Fruit fly (Drosophila melanogaster) whole organism, embryonic: ENCODE results near the gene ImpE1.

ENCODE experiments used
- Adf1 ChIP-seq: fragments of 200-800 bp; sonication (Bioruptor generic); IDR thresholded peaks from 2 replicates; pipeline ENCODE4 v1.3.6; 2022; ENCODE audit warnings: missing biosample characterization, missing genetic modification characterization
- Atf6 ChIP-seq: fragments of 200-800 bp; sonication (Bioruptor generic); IDR thresholded peaks from 2 replicates; pipeline ENCODE4 v1.3.6; 2022; ENCODE audit warnings: missing biosample characterization, missing genetic modification characterization
- CG11456 ChIP-seq: fragments of 200-800 bp; sonication (Bioruptor generic); IDR thresholded peaks from 3 replicates; pipeline ENCODE4 v1.3.6; 2022; ENCODE audit warnings: missing biosample characterization, missing genetic modification characterization
- CG12299 ChIP-seq: fragments of 200-800 bp; sonication (Bioruptor generic); optimal IDR thresholded peaks from 2 replicates; lab custom pipeline; 2018; ENCODE audit warnings: missing biosample characterization, mild to moderate bottlenecking, missing genetic modification characterization
- CG12744 ChIP-seq: fragments of 200-800 bp; sonication (Bioruptor generic); optimal IDR thresholded peaks from 2 replicates; lab custom pipeline; 2016; ENCODE audit warnings: missing biosample characterization, missing genetic modification characterization
- CG15073 ChIP-seq: fragments of 200-800 bp; sonication (Bioruptor generic); optimal IDR thresholded peaks from 2 replicates; lab custom pipeline; 2016; ENCODE audit warnings: missing biosample characterization, missing genetic modification characterization
- CG1529 ChIP-seq: fragments of 200-800 bp; sonication (Bioruptor generic); optimal IDR thresholded peaks from 3 replicates; lab custom pipeline; 2018; ENCODE audit warnings: missing biosample characterization, missing genetic modification characterization
- CG17385 ChIP-seq: fragments of 200-800 bp; sonication (Bioruptor generic); optimal IDR thresholded peaks from 3 replicates; lab custom pipeline; 2018; ENCODE audit warnings: missing biosample characterization, mild to moderate bottlenecking, missing genetic modification characterization
- CG17802 ChIP-seq: fragments of 200-800 bp; sonication (Bioruptor generic); optimal IDR thresholded peaks from 2 replicates; lab custom pipeline; 2018; ENCODE audit warnings: missing biosample characterization, mild to moderate bottlenecking, missing genetic modification characterization, moderate library complexity
- CG4360 ChIP-seq: fragments of 200-800 bp; sonication (Bioruptor generic); IDR thresholded peaks from 2 replicates; pipeline ENCODE4 v1.3.6; 2022; ENCODE audit warnings: missing biosample characterization, missing genetic modification characterization
- CG6654 ChIP-seq: fragments of 200-800 bp; sonication (Bioruptor generic); optimal IDR thresholded peaks from 2 replicates; lab custom pipeline; 2017; ENCODE audit warnings: missing biosample characterization, mild to moderate bottlenecking, missing genetic modification characterization
- CG8281 ChIP-seq: fragments of 200-800 bp; sonication (Bioruptor generic); optimal IDR thresholded peaks from 2 replicates; lab custom pipeline; 2018; ENCODE audit warnings: missing biosample characterization, mild to moderate bottlenecking, missing genetic modification characterization, moderate library complexity
- CG8290 ChIP-seq, 3 experiments: fragments of 200-800 bp; sonication (Bioruptor generic); optimal IDR thresholded peaks; 2 replicates each; lab custom pipeline; 2016 to 2019; ENCODE audit warnings: missing biosample characterization in 3 of 3, missing genetic modification characterization in 3 of 3, mild to moderate bottlenecking in 2 of 3, moderate library complexity in 1 of 3
- Chrac-16 ChIP-seq: fragments of 200-800 bp; sonication (Bioruptor generic); optimal IDR thresholded peaks from 3 replicates; lab custom pipeline; 2016; ENCODE audit warnings: missing biosample characterization, missing genetic modification characterization
- Drgx ChIP-seq: fragments of 200-800 bp; sonication (Bioruptor generic); IDR thresholded peaks from 2 replicates; pipeline ENCODE4 v1.3.6; 2022; ENCODE audit warnings: missing biosample characterization, missing genetic modification characterization
- Ets65A ChIP-seq: fragments of 200-800 bp; sonication (Bioruptor generic); peaks from one replicate; lab custom pipeline; 2016; ENCODE audit warnings: missing biosample characterization, missing genetic modification characterization
- Gug ChIP-seq: fragments of 200-800 bp; sonication (Bioruptor generic); IDR thresholded peaks from 4 replicates; pipeline ENCODE4 v1.3.6; 2022; ENCODE audit warnings: missing biosample characterization, missing genetic modification characterization
- H2.0 ChIP-seq: fragments of 200-800 bp; sonication (Bioruptor generic); IDR thresholded peaks from 2 replicates; pipeline ENCODE4 v1.3.6; 2022; ENCODE audit warnings: missing biosample characterization, missing genetic modification characterization
- Hr78 ChIP-seq, 2 experiments: fragments of 200-800 bp in 1 of 2; fragments of >200 bp in 1 of 2; sonication (Bioruptor generic) in 1 of 2; optimal IDR thresholded peaks; 2 replicates each; lab custom pipeline; 2017 to 2019; ENCODE audit warnings: missing biosample characterization in 2 of 2, missing genetic modification characterization in 2 of 2, mild to moderate bottlenecking in 1 of 2, moderate library complexity in 1 of 2
- Med ChIP-seq: fragments of 200-800 bp; sonication (Bioruptor generic); peaks from one replicate; lab custom pipeline; 2016; ENCODE audit warnings: missing biosample characterization, missing genetic modification characterization, mild to moderate bottlenecking, inconsistent platforms, moderate library complexity
- Nf-YB ChIP-seq: fragments of 200-800 bp; sonication (Bioruptor generic); optimal IDR thresholded peaks from 3 replicates; lab custom pipeline; 2019; ENCODE audit warnings: missing biosample characterization, mild to moderate bottlenecking, missing genetic modification characterization, moderate library complexity
- Pdp1 ChIP-seq, 2 experiments: fragments of 200-800 bp; sonication (Bioruptor generic); optimal IDR thresholded peaks; 3 replicates each; lab custom pipeline; 2016; ENCODE audit warnings: missing biosample characterization in 2 of 2, missing genetic modification characterization in 2 of 2, mild to moderate bottlenecking in 1 of 2, moderate library complexity in 1 of 2
- Poxn ChIP-seq: fragments of 200-800 bp; sonication (Bioruptor generic); IDR thresholded peaks from 2 replicates; pipeline ENCODE4 v1.3.6; 2022; ENCODE audit warnings: missing biosample characterization, missing genetic modification characterization
- Xrp1 ChIP-seq: fragments of 200-800 bp; sonication (Bioruptor generic); IDR thresholded peaks from 2 replicates; pipeline ENCODE4 v1.3.6; 2022; ENCODE audit warnings: missing biosample characterization, missing genetic modification characterization
- bowl ChIP-seq: fragments of 200-800 bp; sonication (Bioruptor generic); IDR thresholded peaks from 2 replicates; pipeline ENCODE4 v1.3.6; 2022; ENCODE audit warnings: missing biosample characterization, missing genetic modification characterization
- caup ChIP-seq: fragments of 200-800 bp; sonication (Bioruptor generic); optimal IDR thresholded peaks from 3 replicates; lab custom pipeline; 2017; ENCODE audit warnings: missing biosample characterization, mild to moderate bottlenecking, missing genetic modification characterization, moderate library complexity; ENCODE audit not compliant: severe bottlenecking
- cg ChIP-seq: fragments of 200-800 bp; sonication (Bioruptor generic); optimal IDR thresholded peaks from 3 replicates; lab custom pipeline; 2019; ENCODE audit warnings: missing biosample characterization, mild to moderate bottlenecking, missing genetic modification characterization, moderate library complexity
- inv ChIP-seq: fragments of 200-800 bp; sonication (Bioruptor generic); IDR thresholded peaks from 2 replicates; pipeline ENCODE4 v1.3.6; 2022; ENCODE audit warnings: missing biosample characterization, missing genetic modification characterization; ENCODE audit not compliant: partially characterized antibody
- kah ChIP-seq: fragments of 200-800 bp; sonication (Bioruptor generic); optimal IDR thresholded peaks from 2 replicates; lab custom pipeline; 2018; ENCODE audit warnings: missing biosample characterization, mild to moderate bottlenecking, missing genetic modification characterization
- ken ChIP-seq: fragments of 200-800 bp; sonication (Bioruptor generic); IDR thresholded peaks from 3 replicates; pipeline ENCODE4 v1.3.6; 2022; ENCODE audit warnings: missing biosample characterization, missing genetic modification characterization
- mam ChIP-seq: fragments of 200-800 bp; sonication (Bioruptor generic); optimal IDR thresholded peaks from 3 replicates; lab custom pipeline; 2016; ENCODE audit warnings: missing biosample characterization, missing genetic modification characterization
- nau ChIP-seq: fragments of 200-800 bp; sonication (Bioruptor generic); optimal IDR thresholded peaks from 3 replicates; lab custom pipeline; 2017; ENCODE audit warnings: missing biosample characterization, mild to moderate bottlenecking, missing genetic modification characterization, missing genetic modification reagents
- nom ChIP-seq: fragments of 200-800 bp; sonication (Bioruptor generic); optimal IDR thresholded peaks from 2 replicates; lab custom pipeline; 2017; ENCODE audit warnings: missing biosample characterization, missing genetic modification characterization, mild to moderate bottlenecking, moderate library complexity, missing genetic modification reagents
- otp ChIP-seq: fragments of 200-800 bp; sonication (Bioruptor generic); IDR thresholded peaks from 3 replicates; pipeline ENCODE4, ENCODE4 v1.3.6; 2022; ENCODE audit warnings: missing biosample characterization, missing genetic modification characterization
- phol ChIP-seq: fragments of 200-800 bp; sonication (Bioruptor generic); optimal IDR thresholded peaks from 3 replicates; lab custom pipeline; 2018; ENCODE audit warnings: missing biosample characterization, mild to moderate bottlenecking, missing genetic modification characterization, moderate library complexity
- slbo ChIP-seq: fragments of 200-800 bp; sonication (Bioruptor generic); IDR thresholded peaks from 2 replicates; pipeline ENCODE4 v1.3.6; 2022; ENCODE audit warnings: missing biosample characterization, missing genetic modification characterization
- tna ChIP-seq: fragments of 200-800 bp; sonication (Bioruptor generic); IDR thresholded peaks from 2 replicates; pipeline ENCODE4 v1.3.6; 2022; ENCODE audit warnings: missing biosample characterization, missing genetic modification characterization; ENCODE audit not compliant: partially characterized antibody

The ImpE1 gene

dm6 chr3L:8421361-8421760 lies 49.2 kb downstream of the ImpE1 start:
- TF ChIP-seq Hr78 (GFP tag; optimal IDR thresholded peaks at IDR 0.05; lab: Kevin White, UChicago) (peak in 1 of 2 experiments; percentile 90), Pdp1 (GFP tag; optimal IDR thresholded peaks at IDR 0.05; lab: Kevin White, UChicago) (no peak), CG12299 (tag; lab: Kevin White, UChicago) (no peak), phol (no peak), CG6654 (no peak), CG1529 (GFP tag; lab: Kevin White, UChicago) (no peak), CG17385 (GFP tag; lab: Kevin White, UChicago) (peak; percentile 65), H2.0 (GFP tag; lab: Robert Waterston, UW) (no peak), nau (no peak), ken (GFP tag; lab: Robert Waterston, UW) (no peak), Atf6 (GFP tag; lab: Robert Waterston, UW) (no peak), slbo (GFP tag; lab: Robert Waterston, UW) (no peak), Ets65A (GFP tag; lab: Kevin White, UChicago) (peak; percentile 27), CG8290 (GFP tag; optimal IDR thresholded peaks at IDR 0.05; lab: Kevin White, UChicago) (no peak), CG8290 (tag; optimal IDR thresholded peaks at IDR 0.05; lab: Kevin White, UChicago) (no peak), otp (GFP tag; lab: Robert Waterston, UW) (no peak), Nf-YB (GFP tag; lab: Kevin White, UChicago) (no peak), bowl (GFP tag; lab: Robert Waterston, UW) (no peak), Chrac-16 (no peak), caup (GFP tag; lab: Kevin White, UChicago) (no peak), CG11456 (GFP tag; lab: Robert Waterston, UW) (no peak)

dm6 chr3L:8421808-8422586 lies 49.8 kb downstream of the ImpE1 start, which contains the start of gene CG32354:
Gene CG32354, minus strand, starts transcription at chr3L:8422205.
- TF ChIP-seq Xrp1 (GFP tag; lab: Robert Waterston, UW) (no peak), Gug (peak; percentile 19; the same call in 2 of the 4 replicates), inv (GFP tag; lab: Robert Waterston, UW) (no peak), CG17802 (tag; lab: Kevin White, UChicago) (no peak), CG4360 (GFP tag; lab: Robert Waterston, UW) (peak; percentile 58), CG12744 (GFP tag; lab: Kevin White, UChicago) (no peak), kah (GFP tag; lab: Kevin White, UChicago) (no peak), Drgx (GFP tag; lab: Robert Waterston, UW) (0 out of 2 replicates have a peak, but pooled peaks have one; percentile 6), nom (GFP tag; lab: Kevin White, UChicago) (peak; percentile 53), Poxn (GFP tag; lab: Robert Waterston, UW) (no peak), mam (no peak), Adf1 (peak; percentile 59), tna (GFP tag; lab: Robert Waterston, UW) (no peak), CG8281 (tag; lab: Kevin White, UChicago) (peak; percentile 53), cg (GFP tag; lab: Kevin White, UChicago) (peak; percentile 15), Med (GFP tag; lab: Kevin White, UChicago) (no peak), phol (peak; percentile 15), CG15073 (no peak)
